Worm (Caenorhabditis elegans): ENCODE data around the gene gfm-1.

gfm-1 gene

DNA sequence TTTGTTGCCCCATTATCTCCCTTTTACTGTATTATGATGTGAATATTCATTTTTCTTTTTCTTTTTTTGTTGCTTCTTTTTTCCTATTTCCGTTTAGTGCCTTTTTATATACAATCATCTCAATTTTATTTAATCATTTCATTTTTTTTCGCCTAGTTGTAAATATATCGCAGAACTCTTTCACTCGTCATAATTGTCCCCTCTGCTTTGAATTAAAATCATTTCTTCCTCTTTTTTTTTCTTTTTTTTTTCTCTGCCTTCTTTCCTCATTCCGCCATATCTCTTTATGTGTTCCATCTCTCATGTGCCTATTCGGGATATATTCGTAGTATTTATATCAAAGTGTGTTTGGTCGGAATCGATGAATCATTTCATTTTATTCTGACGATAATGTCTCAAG lies 26.2 kb upstream of the gfm-1 start, which contains the start of gene Y81G3A.4:
Gene Y81G3A.4 (plus strand): TSS at position 301 of the 400 bp plus-strand sequence.
- TF ChIP-seq T20F7.1 (GFP tag; optimal IDR thresholded peaks at IDR 0.05) (no peak), aha-1 (tag) (peak; percentile 21), nhr-28 (tag; optimal IDR thresholded peaks at IDR 0.05) (peak; percentile 13), F37D6.2 (tag; optimal IDR thresholded peaks at IDR 0.05) (no peak), lin-39 (tag; optimal IDR thresholded peaks at IDR 0.05) (no peak), mdt-29 (GFP tag; IDR thresholded peaks at IDR 0.05) (no peak)

DNA sequence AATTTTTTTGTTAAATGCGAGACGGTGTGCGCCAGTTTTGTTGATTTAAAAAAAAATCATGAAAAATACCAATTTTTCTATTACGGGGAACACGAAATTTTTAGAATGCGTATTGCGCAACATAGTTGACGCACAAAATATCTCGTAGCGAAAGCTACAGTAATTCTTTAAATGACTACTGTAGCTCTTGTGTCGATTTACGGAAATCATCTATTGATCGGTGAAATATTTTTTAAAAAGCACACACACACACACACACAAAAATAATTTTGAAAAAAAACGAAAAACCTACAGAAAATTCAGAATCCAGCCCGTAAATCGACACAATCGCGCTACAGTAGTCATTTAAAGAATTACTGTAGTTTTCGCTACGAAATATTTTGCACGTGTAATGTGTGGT lies 25.4 kb upstream of the gfm-1 start:
- TF ChIP-seq ama-1 (optimal IDR thresholded peaks at IDR 0.05): no peak
- no peak for TF ChIP-seq mep-1 (tag; optimal IDR thresholded peaks at IDR 0.05)
- TF ChIP-seq nhr-6 (tag; optimal IDR thresholded peaks at IDR 0.05): no peak
- TF ChIP-seq unc-62 (GFP tag; optimal IDR thresholded peaks at IDR 0.05 in 1 of 2): peak in 1 of 2 experiments; percentile 4
- TF ChIP-seq unc-62 (tag; optimal IDR thresholded peaks at IDR 0.05): no peak
- no peak for TF ChIP-seq zfp-2 (tag; optimal IDR thresholded peaks at IDR 0.05)

DNA sequence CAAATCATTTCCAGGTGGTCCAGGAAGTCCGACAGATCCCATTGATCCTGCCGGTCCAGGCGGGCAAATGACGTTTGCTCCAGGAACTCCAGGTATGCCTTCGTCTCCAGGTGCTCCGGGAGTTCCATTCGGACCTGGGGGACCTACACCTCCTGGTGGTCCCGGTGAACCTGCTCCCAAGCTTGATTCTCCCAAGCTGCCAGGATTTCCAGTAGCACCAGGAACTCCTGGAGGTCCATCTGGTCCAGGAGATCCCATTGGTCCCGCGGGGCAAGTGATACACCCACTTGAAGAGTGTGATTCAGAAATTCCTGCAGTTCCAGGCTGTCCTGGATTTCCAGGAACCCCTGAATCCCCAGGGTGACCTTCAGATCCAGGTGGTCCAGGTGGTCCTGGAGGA lies 20.9 kb upstream of the gfm-1 start:
- TF ChIP-seq T26A8.4 (GFP tag; IDR thresholded peaks at IDR 0.05) (no peak), set-16 (GFP tag; IDR thresholded peaks at IDR 0.05) (peak; percentile 88), egl-43 (GFP tag; IDR thresholded peaks at IDR 0.05) (0 out of 2 replicates have a peak, but pooled peaks have one; percentile 27)

DNA sequence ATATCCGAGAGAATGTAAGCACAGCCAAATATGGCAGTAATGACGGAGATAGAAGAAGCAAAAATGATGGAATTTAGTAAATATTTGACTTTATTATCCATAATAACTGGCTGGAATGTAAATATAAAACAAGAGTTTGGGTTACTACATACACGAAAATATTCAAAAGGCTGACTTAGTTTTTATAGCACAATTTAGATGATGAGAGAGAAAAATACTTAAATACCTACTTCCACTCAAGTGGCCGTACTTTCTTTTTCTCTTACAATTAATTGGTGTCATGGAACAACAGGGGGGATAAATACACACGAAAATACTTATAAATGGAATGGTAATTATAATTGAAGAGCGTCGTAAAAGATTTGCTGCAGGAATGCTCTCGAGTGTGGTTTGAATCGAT lies 19.1 kb upstream of the gfm-1 start, which contains the start of gene col-86:
Gene col-86 (minus strand): TSS at position 101 of the 400 bp plus-strand sequence.
- TF ChIP-seq zfp-3 (GFP tag; conservative IDR thresholded peaks at IDR 0.05): no peak
- TF ChIP-seq ces-1 (GFP tag; optimal IDR thresholded peaks at IDR 0.05): no peak
- TF ChIP-seq unc-62 (GFP tag; optimal IDR thresholded peaks at IDR 0.05 in 1 of 2): peak in 1 of 2 experiments; percentile 35
- no peak for TF ChIP-seq unc-62 (tag; optimal IDR thresholded peaks at IDR 0.05)

DNA sequence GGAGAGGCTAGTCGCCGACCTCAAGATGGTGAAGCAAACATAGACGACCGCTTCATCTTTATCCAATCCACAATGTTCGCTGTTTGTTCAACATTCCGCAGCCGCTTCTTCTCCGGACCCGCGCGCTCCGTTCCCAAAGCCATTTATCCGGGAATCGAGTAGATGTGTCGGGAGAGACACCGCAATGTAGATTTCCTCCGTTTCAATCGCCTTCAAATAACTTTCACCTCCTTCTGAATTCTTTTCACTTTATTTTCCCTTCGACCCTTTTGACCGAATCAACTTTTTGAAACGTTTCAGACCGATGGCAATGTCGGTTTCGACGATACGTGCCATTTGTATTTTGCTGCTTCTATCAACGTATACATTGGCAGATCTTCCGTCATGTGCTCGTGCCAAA lies 9.6 kb upstream of the gfm-1 start, which contains the start of gene pqn-32:
Gene pqn-32 (plus strand): TSS at position 301 of the 400 bp plus-strand sequence.
- no peak for TF ChIP-seq unc-62 (GFP tag; optimal IDR thresholded peaks at IDR 0.05 in 1 of 2)
- no peak for TF ChIP-seq unc-62 (tag; optimal IDR thresholded peaks at IDR 0.05)
- no peak for TF ChIP-seq Y5F2A.4 (GFP tag; optimal IDR thresholded peaks at IDR 0.05)
- TF ChIP-seq ceh-44 (GFP tag; IDR thresholded peaks at IDR 0.05): no peak
- TF ChIP-seq egl-43 (GFP tag; IDR thresholded peaks at IDR 0.05): 0 out of 2 replicates have a peak, but pooled peaks have one; percentile 15

DNA sequence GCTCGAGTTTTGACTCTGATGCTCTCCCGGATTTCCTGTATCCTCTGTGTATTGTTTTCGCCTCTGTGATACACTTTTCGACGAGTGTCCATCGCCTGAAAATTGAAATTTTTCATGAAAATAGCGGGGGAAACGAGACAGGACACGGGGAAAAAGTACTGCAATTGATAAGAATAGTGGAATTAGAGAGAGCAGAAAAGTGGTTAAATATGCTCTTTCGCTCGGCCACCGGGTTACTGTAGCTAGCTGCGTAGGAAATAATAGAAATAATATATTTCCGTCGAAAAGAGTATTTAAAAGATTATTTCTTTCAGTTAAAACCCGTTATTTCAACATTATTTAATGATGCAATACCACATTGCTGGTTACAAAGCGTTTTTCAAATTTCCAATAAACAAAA lies 573 bp upstream of the gfm-1 start, which contains the start of gene rict-1:
Gene rict-1 (minus strand): TSS at position 101 of the 400 bp plus-strand sequence.
- no peak for TF ChIP-seq F37D6.2 (tag; optimal IDR thresholded peaks at IDR 0.05)
- TF ChIP-seq unc-62 (GFP tag; optimal IDR thresholded peaks at IDR 0.05 in 1 of 2): peak in 1 of 2 experiments; percentile 89
- no peak for TF ChIP-seq unc-62 (tag; optimal IDR thresholded peaks at IDR 0.05)

DNA sequence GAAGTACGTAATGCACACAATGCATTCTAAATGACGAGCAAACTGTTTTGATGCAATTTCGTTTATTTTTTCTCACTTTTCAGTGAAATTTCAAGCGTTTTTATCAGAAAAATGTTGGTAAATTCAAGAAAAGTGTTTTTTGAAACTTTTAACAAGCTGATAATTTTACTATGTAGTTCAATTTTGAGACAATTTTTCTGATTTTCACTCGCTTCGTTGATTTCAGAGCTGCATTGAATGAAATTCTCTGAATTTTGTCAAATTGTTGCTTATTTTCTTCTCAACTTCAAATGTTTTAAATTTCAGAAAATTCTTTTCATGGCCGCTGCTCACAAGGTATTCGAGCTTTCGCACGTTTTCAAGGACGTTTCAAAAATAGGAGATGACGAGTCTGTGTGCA lies 5.4 kb downstream of the gfm-1 start, which contains the start of gene bath-45:
Gene bath-45 (plus strand): TSS at position 301 of the 400 bp plus-strand sequence.
- TF ChIP-seq unc-39 (tag; optimal IDR thresholded peaks at IDR 0.05) (no peak), ZK546.5 (tag; optimal IDR thresholded peaks at IDR 0.05) (no peak), hif-1 (tag; optimal IDR thresholded peaks at IDR 0.05) (no peak), F26F4.8 (GFP tag; conservative IDR thresholded peaks at IDR 0.05) (no peak), dmd-6 (GFP tag; IDR thresholded peaks at IDR 0.05) (no peak), ceh-28 (tag; optimal IDR thresholded peaks at IDR 0.05) (no peak), Y48G9A.11 (GFP tag; IDR thresholded peaks at IDR 0.05) (no peak), gei-8 (GFP tag; optimal IDR thresholded peaks at IDR 0.05) (no peak), pqm-1 (tag; optimal IDR thresholded peaks at IDR 0.05) (no peak), R02D3.7 (tag; optimal IDR thresholded peaks at IDR 0.05) (no peak), nhr-48 (tag; optimal IDR thresholded peaks at IDR 0.05) (no peak), F37D6.2 (tag; optimal IDR thresholded peaks at IDR 0.05) (no peak), pha-4 (GFP tag; IDR thresholded peaks at IDR 0.05) (no peak), pha-4 (tag; optimal IDR thresholded peaks at IDR 0.05) (no peak), T26A8.4 (GFP tag; IDR thresholded peaks at IDR 0.05) (no peak), ceh-44 (GFP tag; IDR thresholded peaks at IDR 0.05) (no peak), nhr-25 (tag; optimal IDR thresholded peaks at IDR 0.05; ENCODE audit: borderline replicate concordance, insufficient read depth) (no peak)

All from whole organism, L4 larva.